Fruit fly (Drosophila melanogaster) whole organism, adult: ENCODE data around the gene Tfb5.

Source experiments
- CG1620 ChIP-seq: fragments of 200-800 bp; sonication (Bioruptor generic); optimal IDR thresholded peaks from 2 replicates; lab custom pipeline; 2016; ENCODE audit warnings: missing biosample characterization, missing genetic modification characterization
- CG33017 ChIP-seq: fragments of 200-800 bp; sonication (Bioruptor generic); optimal IDR thresholded peaks from 2 replicates; lab custom pipeline; 2018; ENCODE audit warnings: missing biosample characterization, mild to moderate bottlenecking, missing genetic modification characterization, moderate library complexity
- CG7101 ChIP-seq: fragments of 200-800 bp; sonication (Bioruptor generic); optimal IDR thresholded peaks from 2 replicates; lab custom pipeline; 2018; ENCODE audit warnings: missing biosample characterization, mild to moderate bottlenecking, missing genetic modification characterization, moderate library complexity
- Mnt ChIP-seq: fragments of 200-800 bp; sonication (Bioruptor generic); optimal IDR thresholded peaks from 2 replicates; lab custom pipeline; 2016; ENCODE audit warnings: missing biosample characterization, mild to moderate bottlenecking, missing genetic modification characterization
- bab1 ChIP-seq: fragments of 200-800 bp; sonication (Bioruptor generic); optimal IDR thresholded peaks from 3 replicates; lab custom pipeline; 2019; ENCODE audit warnings: missing biosample characterization, mild to moderate bottlenecking, missing genetic modification characterization, moderate library complexity
- kay ChIP-seq: fragments of 200-800 bp; sonication (Bioruptor generic); peaks from one replicate; lab custom pipeline; 2016; ENCODE audit warnings: missing biosample characterization, missing genetic modification characterization, borderline replicate concordance
- pad ChIP-seq: fragments of 200-800 bp; sonication (Bioruptor generic); optimal IDR thresholded peaks from 3 replicates; lab custom pipeline; 2017; ENCODE audit warnings: missing biosample characterization, missing genetic modification characterization, mild to moderate bottlenecking, moderate library complexity, missing genetic modification reagents
- toe ChIP-seq: fragments of 200-800 bp; sonication (Bioruptor generic); optimal IDR thresholded peaks from 2 replicates; lab custom pipeline; 2016; ENCODE audit warnings: missing biosample characterization, missing genetic modification characterization

dm6 chr2L:4998571-4999191 is 12.0 kb downstream of the Tfb5 start:
- TF ChIP-seq bab1 (GFP tag; lab: Kevin White, UChicago) (no peak), toe (GFP tag; lab: Kevin White, UChicago) (no peak), CG33017 (tag; lab: Kevin White, UChicago) (no peak), CG7101 (tag; lab: Kevin White, UChicago) (no peak), CG1620 (GFP tag; lab: Kevin White, UChicago) (no peak), pad (GFP tag; lab: Kevin White, UChicago) (no peak), kay (GFP tag; lab: Kevin White, UChicago) (peak; percentile 79), Mnt (GFP tag; lab: Kevin White, UChicago) (no peak)
